Fruit fly (Drosophila melanogaster): ENCODE measurements around the gene CG15525.

DNA sequence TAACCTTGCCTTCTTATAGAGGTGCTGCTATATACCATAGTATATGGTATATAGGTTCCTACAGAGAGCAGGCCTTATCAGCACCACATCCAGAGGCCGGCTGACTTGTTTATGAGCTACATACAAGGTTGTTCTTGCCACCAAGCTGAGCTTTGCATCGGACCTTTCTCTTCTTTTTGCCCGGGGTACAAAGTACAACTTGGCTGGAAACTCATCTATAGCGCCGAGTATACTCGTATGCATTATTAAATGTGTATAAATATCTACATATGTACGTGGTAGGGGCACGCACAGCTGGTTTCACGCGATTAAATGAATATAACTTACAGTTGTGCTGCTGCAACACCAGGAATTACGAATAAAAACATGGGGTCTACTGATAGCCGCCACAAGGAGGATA lies 16.4 kb upstream of the CG15525 start:
- no peak for TF ChIP-seq h (optimal IDR thresholded peaks at IDR 0.05)
- no peak for TF ChIP-seq psq (optimal IDR thresholded peaks at IDR 0.05)
- no peak for TF ChIP-seq insv (optimal IDR thresholded peaks at IDR 0.05)
- no peak for TF ChIP-seq ttk (optimal IDR thresholded peaks at IDR 0.05)
- no peak for TF ChIP-seq Myc (optimal IDR thresholded peaks at IDR 0.05)
- no peak for TF ChIP-seq Sin3A (optimal IDR thresholded peaks at IDR 0.05)

Data from Kc167 (cell line).